Fruit fly (Drosophila melanogaster) Kc167 (cell line): ENCODE measurements around the gene Nsf2.

Source experiments
- Myc ChIP-seq: fragments of >200 bp; optimal IDR thresholded peaks from 2 replicates; lab custom pipeline; 2017; ENCODE audit warnings: missing external identifiers
- Sin3A ChIP-seq: fragments of >200 bp; optimal IDR thresholded peaks from 2 replicates; lab custom pipeline; 2018; ENCODE audit warnings: missing external identifiers
- h ChIP-seq: fragments of >200 bp; optimal IDR thresholded peaks from 3 replicates; lab custom pipeline; 2018; ENCODE audit warnings: missing external identifiers
- insv ChIP-seq: fragments of >200 bp; optimal IDR thresholded peaks from 3 replicates; lab custom pipeline; 2018; ENCODE audit warnings: missing external identifiers
- psq ChIP-seq: fragments of >200 bp; optimal IDR thresholded peaks from 2 replicates; lab custom pipeline; 2017; ENCODE audit warnings: missing external identifiers
- ttk ChIP-seq: sonication (Bioruptor generic); optimal IDR thresholded peaks from 2 replicates; lab custom pipeline; 2017; ENCODE audit warnings: missing external identifiers

Gene Nsf2

dm6 chr3R:13812736-13813250 lies 25.0 kb downstream of the Nsf2 start, which contains the start of the genes tal-1A, tal-2A, tal-3A and tal-AA:
Gene tal-1A (plus strand): TSS chr3R:13813109.
Gene tal-2A (plus strand): TSS chr3R:13813109.
Gene tal-3A (plus strand): TSS chr3R:13813109.
Gene tal-AA (plus strand): TSS chr3R:13813109.
- no peak for TF ChIP-seq ttk
- TF ChIP-seq psq, result no peak
- TF ChIP-seq Sin3A (lab: Kevin White, UChicago), result no peak
- TF ChIP-seq Myc (lab: Kevin White, UChicago), result no peak
- TF ChIP-seq h, result no peak
- no peak for TF ChIP-seq insv (lab: Kevin White, UChicago)

DNA sequence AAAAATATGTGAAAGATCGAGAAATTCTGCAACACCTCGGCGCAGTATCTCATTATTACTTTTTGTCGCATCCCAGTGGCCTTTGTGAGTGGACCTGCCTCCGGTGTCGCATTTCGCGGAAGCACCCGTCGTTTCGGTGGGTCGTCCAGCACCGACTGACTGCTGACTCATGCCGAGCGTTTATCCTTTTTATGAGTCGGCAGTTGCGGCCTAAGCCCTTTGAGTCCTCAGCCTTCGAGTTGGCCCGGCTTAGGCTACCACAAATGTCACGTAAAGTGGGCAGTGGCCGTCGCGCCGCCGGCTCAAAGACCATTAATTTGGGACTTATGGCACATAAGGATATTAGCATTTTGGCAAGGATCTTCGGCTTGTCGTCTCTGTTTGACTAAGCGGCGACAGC lies 26.1 kb downstream of the Nsf2 start:
- TF ChIP-seq psq (no peak), h (no peak), Sin3A (lab: Kevin White, UChicago) (no peak), ttk (no peak), insv (lab: Kevin White, UChicago) (no peak), Myc (lab: Kevin White, UChicago) (no peak)

dm6 chr3R:13810308-13810707 lies 27.5 kb downstream of the Nsf2 start:
- TF ChIP-seq psq (no peak), Sin3A (lab: Kevin White, UChicago) (no peak), h (no peak), insv (lab: Kevin White, UChicago) (no peak), Myc (lab: Kevin White, UChicago) (no peak), ttk (no peak)

- TF ChIP-seq Myc (lab: Kevin White, UChicago) (no peak), psq (no peak), ttk (no peak), insv (lab: Kevin White, UChicago) (no peak), Sin3A (lab: Kevin White, UChicago) (no peak), h (no peak)
These were observed 28.5 kb downstream of the Nsf2 start for dm6 chr3R:13809261-13809660.

dm6 chr3R:13807906-13808305 lies 29.9 kb downstream of the Nsf2 start:
- TF ChIP-seq psq (no peak), insv (lab: Kevin White, UChicago) (no peak), Myc (lab: Kevin White, UChicago) (no peak), Sin3A (lab: Kevin White, UChicago) (no peak), h (no peak), ttk (no peak)

DNA sequence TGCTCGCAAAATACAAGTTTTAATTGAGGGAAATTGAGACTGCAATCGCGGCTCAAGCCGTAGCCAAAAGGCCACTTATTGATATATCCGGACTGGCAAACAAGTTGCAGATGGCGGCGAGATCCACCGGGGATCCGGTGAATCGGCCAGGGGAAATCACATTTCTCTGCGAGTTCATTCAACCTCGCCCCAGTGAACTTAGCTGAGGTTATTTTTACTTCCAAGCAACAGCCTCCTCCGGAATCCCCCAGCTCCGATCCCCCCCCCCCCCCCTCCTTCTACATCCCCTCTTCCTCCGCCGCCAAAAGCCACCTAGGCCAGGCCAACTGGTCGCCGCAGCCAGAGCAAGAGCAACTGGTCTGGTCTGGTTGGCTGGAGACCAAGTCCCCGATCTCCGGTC lies 30.5 kb downstream of the Nsf2 start:
- no peak for TF ChIP-seq ttk
- TF ChIP-seq psq, result no peak
- TF ChIP-seq h, result no peak

- TF ChIP-seq h (no peak), insv (lab: Kevin White, UChicago) (no peak), ttk (no peak), Myc (lab: Kevin White, UChicago) (no peak), psq (no peak), Sin3A (lab: Kevin White, UChicago) (no peak)
These were observed 31.1 kb downstream of the Nsf2 start for dm6 chr3R:13806710-13807093.

dm6 chr3R:13806032-13806709 lies 31.6 kb downstream of the Nsf2 start:
- TF ChIP-seq Sin3A (lab: Kevin White, UChicago), result no peak
- no peak for TF ChIP-seq Myc (lab: Kevin White, UChicago)
- no peak for TF ChIP-seq psq
- no peak for TF ChIP-seq insv (lab: Kevin White, UChicago)
- TF ChIP-seq ttk, result no peak
- TF ChIP-seq h, result no peak

DNA sequence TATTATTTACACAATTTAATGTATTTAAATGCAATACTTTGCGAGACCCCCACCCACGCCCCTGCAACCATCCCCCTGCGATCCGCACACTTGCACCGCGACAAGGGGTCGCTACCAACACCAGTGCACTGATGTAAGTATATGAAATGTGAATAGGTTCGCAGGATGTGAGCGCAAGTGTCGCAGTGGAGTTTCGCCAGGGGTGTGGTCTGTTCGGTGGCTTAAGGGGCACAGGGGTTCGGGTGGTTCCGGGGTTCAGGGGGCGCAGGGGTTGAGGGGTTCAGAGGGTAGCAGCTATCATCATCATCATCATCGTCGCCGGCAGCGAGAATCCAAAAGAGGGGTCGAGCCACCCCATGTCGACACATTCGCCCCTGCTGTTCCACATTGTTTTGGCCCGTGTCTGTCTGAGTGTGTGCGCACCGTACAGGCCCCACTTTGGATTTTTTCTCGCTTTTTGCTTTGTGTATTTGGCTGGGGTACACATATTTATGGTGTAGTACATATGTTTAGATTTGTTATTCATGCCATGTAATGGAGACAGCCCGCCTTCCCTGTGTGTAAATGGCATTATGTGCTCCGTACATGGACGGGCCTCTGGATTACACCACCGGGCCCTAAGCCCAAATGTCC lies 32.7 kb downstream of the Nsf2 start:
- no peak for TF ChIP-seq Myc (lab: Kevin White, UChicago)
- no peak for TF ChIP-seq insv (lab: Kevin White, UChicago)
- no peak for TF ChIP-seq ttk

- TF ChIP-seq psq, result no peak
- TF ChIP-seq ttk, result no peak
- no peak for TF ChIP-seq Sin3A (lab: Kevin White, UChicago)
- no peak for TF ChIP-seq h
- no peak for TF ChIP-seq Myc (lab: Kevin White, UChicago)
- TF ChIP-seq insv (lab: Kevin White, UChicago), result no peak
These were observed 33.7 kb downstream of the Nsf2 start for dm6 chr3R:13803892-13804710.

DNA sequence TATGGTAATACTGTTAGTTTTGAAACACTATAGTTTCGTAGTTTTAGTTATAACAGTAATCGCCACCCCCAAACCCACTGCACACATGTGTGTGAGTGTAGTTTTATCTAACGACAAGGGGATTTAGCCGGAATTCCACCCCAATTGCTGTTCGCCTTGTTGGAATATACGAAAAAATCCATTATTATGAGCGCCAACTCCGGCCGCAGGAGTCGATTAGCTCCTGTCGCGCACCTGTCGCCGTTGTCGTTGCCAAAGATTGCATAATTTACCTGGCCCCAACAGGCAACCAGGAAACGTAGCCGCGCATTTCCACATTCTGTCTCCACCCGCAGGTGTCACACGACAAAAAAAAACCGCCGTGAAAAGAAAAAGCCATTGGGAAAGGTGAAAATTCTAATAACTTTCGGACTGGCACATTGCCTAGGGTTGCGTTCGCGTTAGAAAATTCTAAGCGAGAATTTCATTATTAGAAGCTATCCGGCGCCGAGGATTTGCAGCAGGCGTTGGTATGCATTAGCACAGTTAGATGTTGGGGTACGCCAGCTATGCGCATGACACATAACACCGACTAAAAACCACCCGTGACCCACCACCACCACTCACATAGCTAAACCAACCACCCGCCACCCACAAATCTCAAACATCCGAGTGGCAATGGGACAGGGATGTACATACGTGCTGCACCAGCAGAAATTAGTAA lies 34.5 kb downstream of the Nsf2 start:
- TF ChIP-seq psq (no peak), Sin3A (lab: Kevin White, UChicago) (no peak), Myc (lab: Kevin White, UChicago) (no peak), insv (lab: Kevin White, UChicago) (no peak), h (no peak), ttk (no peak)
